Worm (Caenorhabditis elegans): ENCODE measurements around the gene C02B8.7.

DNA sequence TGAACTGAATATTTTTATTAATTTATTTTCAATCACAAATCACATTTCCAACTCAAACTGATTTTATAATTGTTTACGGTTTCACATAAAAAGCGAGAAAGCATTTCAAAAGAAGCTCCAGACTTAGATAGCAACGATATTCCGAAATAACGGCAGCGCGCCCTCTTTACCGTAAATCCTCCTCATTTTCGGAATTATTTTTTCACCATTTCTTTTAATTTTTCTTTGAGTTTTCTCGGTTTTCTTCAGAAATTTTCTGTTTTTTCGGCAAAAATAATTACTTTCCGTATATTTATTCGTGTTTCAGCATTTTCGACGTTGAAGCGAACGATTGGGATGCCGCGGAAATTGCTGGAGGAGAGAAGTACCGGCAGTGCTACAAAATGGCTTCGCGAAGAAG lies 9.7 kb upstream of the C02B8.7 start, which contains the start of gene C02B8.1:
- TF ChIP-seq hnd-1 (tag; optimal IDR thresholded peaks at IDR 0.05) (no peak), ama-1 (optimal IDR thresholded peaks at IDR 0.05) (no peak), hmg-4 (GFP tag; optimal IDR thresholded peaks at IDR 0.05) (no peak), pes-1 (GFP tag; IDR thresholded peaks at IDR 0.05) (no peak)

Data from whole organism, early embryonic.